ENCODE assay signal across 5 fruit fly cellular contexts in genomic region chr2L:10856328-10856942, dm6.
A peak's percentile ranks its signal among the peaks of the same experiment; 100 is the strongest.
TF ChIP-seq lines count a peak whose summit lies in the region.

Dnz1 (minus strand) TSS chr2L:10856644.

- TF ChIP-seq CTCF in whole organism, embryonic (GFP tag; optimal IDR thresholded peaks at IDR 0.05; lab: Kevin White, UChicago) = no peak

TF ChIP-seq in whole organism, adult, 20 proteins besides CTCF, POLR2A, EP300 and RAD21 (continues in another document):
- TF ChIP-seq cic (GFP tag; optimal IDR thresholded peaks at IDR 0.05; lab: Kevin White, UChicago) (no peak), Crg-1 (GFP tag; optimal IDR thresholded peaks at IDR 0.05; lab: Kevin White, UChicago) (peak; percentile 2), cnc (optimal IDR thresholded peaks at IDR 0.05; lab: Kevin White, UChicago) (no peak), Mnt (GFP tag; optimal IDR thresholded peaks at IDR 0.05; lab: Kevin White, UChicago) (no peak), Clk (GFP tag; optimal IDR thresholded peaks at IDR 0.05; lab: Kevin White, UChicago) (no peak), pad (GFP tag; optimal IDR thresholded peaks at IDR 0.05; lab: Kevin White, UChicago) (peak; percentile 10), CG5204 (GFP tag; optimal IDR thresholded peaks at IDR 0.05; lab: Kevin White, UChicago) (peak; percentile 34), toe (GFP tag; optimal IDR thresholded peaks at IDR 0.05; lab: Kevin White, UChicago) (peak; percentile 12), tj (GFP tag; optimal IDR thresholded peaks at IDR 0.05; lab: Kevin White, UChicago) (peak; percentile 15), CG33017 (tag; optimal IDR thresholded peaks at IDR 0.05; lab: Kevin White, UChicago) (peak; percentile 30), CG1620 (GFP tag; optimal IDR thresholded peaks at IDR 0.05; lab: Kevin White, UChicago) (peak; percentile 8), CG12768 (GFP tag; optimal IDR thresholded peaks at IDR 0.05; lab: Kevin White, UChicago) (no peak), bab1 (GFP tag; optimal IDR thresholded peaks at IDR 0.05; lab: Kevin White, UChicago) (peak; percentile 30), CG11617 (GFP tag; optimal IDR thresholded peaks at IDR 0.05; lab: Kevin White, UChicago) (peak; percentile 45), CG7101 (tag; optimal IDR thresholded peaks at IDR 0.05; lab: Kevin White, UChicago) (peak; percentile 61), Hr96 (GFP tag; optimal IDR thresholded peaks at IDR 0.05; lab: Kevin White, UChicago) (no peak), kay (GFP tag; lab: Kevin White, UChicago; ENCODE audit: borderline replicate concordance) (peak; percentile 31), CG7045 (GFP tag; optimal IDR thresholded peaks at IDR 0.05; lab: Kevin White, UChicago) (peak; percentile 62)

TF ChIP-seq in whole organism, embryonic, 481 proteins besides CTCF, POLR2A, EP300 and RAD21 (continues in another document):
- TF ChIP-seq fd3F (GFP tag; optimal IDR thresholded peaks at IDR 0.05; lab: Kevin White, UChicago) (peak; percentile 34), hth (optimal IDR thresholded peaks at IDR 0.05; lab: Kevin White, UChicago) (no peak), Xrp1 (GFP tag; IDR thresholded peaks at IDR 0.05; lab: Robert Waterston, UW) (peak; percentile 60), CG6854 (GFP tag; optimal IDR thresholded peaks at IDR 0.05; lab: Kevin White, UChicago) (no peak), CG13424 (tag; optimal IDR thresholded peaks at IDR 0.05; lab: Kevin White, UChicago) (peak; percentile 60), E2f2 (GFP tag; IDR thresholded peaks at IDR 0.05; lab: Robert Waterston, UW) (peak; percentile 51), E2f1 (GFP tag; IDR thresholded peaks at IDR 0.05; lab: Robert Waterston, UW) (0 out of 2 replicates have a peak, but pooled peaks have one; percentile 20), corto (GFP tag; optimal IDR thresholded peaks at IDR 0.05; lab: Kevin White, UChicago) (no peak), CG8281 (tag; optimal IDR thresholded peaks at IDR 0.05; lab: Kevin White, UChicago) (no peak), her (GFP tag; optimal IDR thresholded peaks at IDR 0.05; lab: Kevin White, UChicago) (no peak), CG4360 (GFP tag; IDR thresholded peaks at IDR 0.05; lab: Robert Waterston, UW) (no peak), CG4328 (GFP tag; optimal IDR thresholded peaks at IDR 0.05; lab: Kevin White, UChicago) (peak; percentile 16), Hr78 (GFP tag; optimal IDR thresholded peaks at IDR 0.05; lab: Kevin White, UChicago) (no peak), unpg (GFP tag; optimal IDR thresholded peaks at IDR 0.05; lab: Kevin White, UChicago) (peak; percentile 39), vnd (GFP tag; IDR thresholded peaks at IDR 0.05; lab: Robert Waterston, UW; ENCODE audit: partially characterized antibody) (no peak), hbn (GFP tag; IDR thresholded peaks at IDR 0.05; lab: Robert Waterston, UW; ENCODE audit: partially characterized antibody) (no peak), CG11695 (GFP tag; IDR thresholded peaks at IDR 0.05; lab: Robert Waterston, UW) (peak; percentile 45; the same call in 1 of the 3 replicates), tap (tag; optimal IDR thresholded peaks at IDR 0.05; lab: Kevin White, UChicago) (peak; percentile 39)

TF ChIP-seq in whole organism, prepupa, 60 proteins besides CTCF, POLR2A, EP300 and RAD21 (continues in another document):
- TF ChIP-seq CG32006 (GFP tag; optimal IDR thresholded peaks at IDR 0.05; lab: Kevin White, UChicago) = peak; percentile 53
- no peak for TF ChIP-seq CG6808 (GFP tag; optimal IDR thresholded peaks at IDR 0.05; lab: Kevin White, UChicago)
- peak; percentile 54 for TF ChIP-seq CG10631 (GFP tag; optimal IDR thresholded peaks at IDR 0.05; lab: Kevin White, UChicago)
- TF ChIP-seq Eip75B (GFP tag; optimal IDR thresholded peaks at IDR 0.05; lab: Kevin White, UChicago) = peak; percentile 33
- no peak for TF ChIP-seq fd85E (GFP tag; optimal IDR thresholded peaks at IDR 0.05; lab: Kevin White, UChicago)
- peak; percentile 57 for TF ChIP-seq Hr39 (GFP tag; optimal IDR thresholded peaks at IDR 0.05; lab: Kevin White, UChicago)
- TF ChIP-seq CG15336 (GFP tag; IDR thresholded peaks at IDR 0.05; lab: Robert Waterston, UW) = peak; percentile 29; the same call in 1 of the 2 replicates
- no peak for TF ChIP-seq CG1621 (tag; optimal IDR thresholded peaks at IDR 0.05; lab: Kevin White, UChicago)
- peak; percentile 15 for TF ChIP-seq CG11902 (GFP tag; optimal IDR thresholded peaks at IDR 0.05; lab: Kevin White, UChicago)
- TF ChIP-seq fd59A (GFP tag; optimal IDR thresholded peaks at IDR 0.05; lab: Kevin White, UChicago) = no peak
- TF ChIP-seq Lpt (GFP tag; optimal IDR thresholded peaks at IDR 0.05; lab: Kevin White, UChicago) = no peak
- peak; percentile 51 for TF ChIP-seq CG3919 (GFP tag; optimal IDR thresholded peaks at IDR 0.05; lab: Kevin White, UChicago)
- TF ChIP-seq topi (GFP tag; optimal IDR thresholded peaks at IDR 0.05; lab: Kevin White, UChicago) = no peak
- peak; percentile 56 for TF ChIP-seq CG31627 (GFP tag; optimal IDR thresholded peaks at IDR 0.05; lab: Kevin White, UChicago)
- TF ChIP-seq Sox14 (GFP tag; optimal IDR thresholded peaks at IDR 0.05; lab: Kevin White, UChicago) = peak; percentile 42
- peak; percentile 6 for TF ChIP-seq spab (GFP tag; optimal IDR thresholded peaks at IDR 0.05; lab: Kevin White, UChicago)
- no peak for TF ChIP-seq Gug (GFP tag; IDR thresholded peaks at IDR 0.05; lab: Robert Waterston, UW)
- no peak for TF ChIP-seq CG6854 (GFP tag; optimal IDR thresholded peaks at IDR 0.05; lab: Kevin White, UChicago)
- peak; percentile 15 for TF ChIP-seq CG8632 (GFP tag; optimal IDR thresholded peaks at IDR 0.05; lab: Kevin White, UChicago)
- peak; percentile 65 for TF ChIP-seq Eip78C (GFP tag; lab: Kevin White, UChicago)

TF ChIP-seq in whole organism, pupa, 21 proteins besides CTCF, POLR2A, EP300 and RAD21:
- TF ChIP-seq CG32121 (GFP tag; IDR thresholded peaks at IDR 0.05; lab: Robert Waterston, UW) (peak; percentile 44), CG15710 (tag; optimal IDR thresholded peaks at IDR 0.05; lab: Kevin White, UChicago) (peak; percentile 7), CG34367 (tag; optimal IDR thresholded peaks at IDR 0.05; lab: Kevin White, UChicago) (no peak), CG13204 (GFP tag; optimal IDR thresholded peaks at IDR 0.05; lab: Kevin White, UChicago) (no peak), Pif1A (GFP tag; optimal IDR thresholded peaks at IDR 0.05; lab: Kevin White, UChicago) (no peak), Pif1B (GFP tag; optimal IDR thresholded peaks at IDR 0.05; lab: Kevin White, UChicago) (no peak), CG17806 (tag; optimal IDR thresholded peaks at IDR 0.05; lab: Kevin White, UChicago) (peak; percentile 15), CG9948 (tag; optimal IDR thresholded peaks at IDR 0.05; lab: Kevin White, UChicago) (peak; percentile 30), fd96Ca (GFP tag; IDR thresholded peaks at IDR 0.05; lab: Robert Waterston, UW) (no peak), Snoo (tag; optimal IDR thresholded peaks at IDR 0.05; lab: Kevin White, UChicago) (peak; percentile 8), EcR (GFP tag; optimal IDR thresholded peaks at IDR 0.05; lab: Kevin White, UChicago) (no peak), CG10348 (GFP tag; IDR thresholded peaks at IDR 0.05; lab: Robert Waterston, UW) (no peak), Ets98B (GFP tag; IDR thresholded peaks at IDR 0.05; lab: Robert Waterston, UW) (0 out of 2 replicates have a peak, but pooled peaks have one; percentile 5), CG8159 (tag; optimal IDR thresholded peaks at IDR 0.05; lab: Kevin White, UChicago) (peak; percentile 58), CG8301 (tag; optimal IDR thresholded peaks at IDR 0.05; lab: Kevin White, UChicago) (peak; percentile 16)

TF ChIP-seq in whole organism, wandering third instar larva, 38 proteins besides CTCF, POLR2A, EP300 and RAD21:
- TF ChIP-seq Sp1 (GFP tag; optimal IDR thresholded peaks at IDR 0.05; lab: Kevin White, UChicago) (peak; percentile 28), OdsH (GFP tag; optimal IDR thresholded peaks at IDR 0.05; lab: Kevin White, UChicago) (peak; percentile 16), usp (GFP tag; optimal IDR thresholded peaks at IDR 0.05; lab: Kevin White, UChicago) (no peak), Dfd (GFP tag; optimal IDR thresholded peaks at IDR 0.05; lab: Kevin White, UChicago) (no peak), Hnf4 (GFP tag; optimal IDR thresholded peaks at IDR 0.05; lab: Kevin White, UChicago) (no peak), psq (GFP tag; optimal IDR thresholded peaks at IDR 0.05; lab: Kevin White, UChicago) (peak; percentile 22), fru (GFP tag; optimal IDR thresholded peaks at IDR 0.05; lab: Kevin White, UChicago) (peak; percentile 37), rgr (GFP tag; optimal IDR thresholded peaks at IDR 0.05; lab: Kevin White, UChicago) (peak; percentile 42), ey (GFP tag; optimal IDR thresholded peaks at IDR 0.05; lab: Kevin White, UChicago) (peak; percentile 43), foxo (GFP tag; optimal IDR thresholded peaks at IDR 0.05; lab: Kevin White, UChicago) (peak in 1 of 2 experiments; percentile 64), sv (GFP tag; optimal IDR thresholded peaks at IDR 0.05; lab: Kevin White, UChicago) (peak; percentile 30), HLH106 (tag; optimal IDR thresholded peaks at IDR 0.05; lab: Kevin White, UChicago) (peak; percentile 57), h (GFP tag; optimal IDR thresholded peaks at IDR 0.05; lab: Kevin White, UChicago) (peak; percentile 11), dmrt93B (GFP tag; optimal IDR thresholded peaks at IDR 0.05; lab: Kevin White, UChicago) (no peak)
